Worm (Caenorhabditis elegans) whole organism, young adult: Measurements from ENCODE around the gene fbxb-98.

Experiments used
- atf-7 ChIP-seq: sonication (generic microtip); optimal IDR thresholded peaks from 2 replicates; lab custom pipeline; 2017; ENCODE audit warnings: mild to moderate bottlenecking, missing genetic modification characterization, missing compliant biosample characterization
- ets-4 ChIP-seq: fragments of 200-800 bp; sonication (Bioruptor generic); optimal IDR thresholded peaks from 2 replicates; lab custom pipeline; 2018; ENCODE audit warnings: mild to moderate bottlenecking, missing genetic modification characterization, missing compliant biosample characterization
- nfya-1 ChIP-seq: sonication (generic microtip); optimal IDR thresholded peaks from 2 replicates; lab custom pipeline; 2017; ENCODE audit warnings: antibody characterized with exemption, missing compliant biosample characterization, missing genetic modification characterization, borderline replicate concordance; ENCODE audit not compliant: insufficient read depth

DNA sequence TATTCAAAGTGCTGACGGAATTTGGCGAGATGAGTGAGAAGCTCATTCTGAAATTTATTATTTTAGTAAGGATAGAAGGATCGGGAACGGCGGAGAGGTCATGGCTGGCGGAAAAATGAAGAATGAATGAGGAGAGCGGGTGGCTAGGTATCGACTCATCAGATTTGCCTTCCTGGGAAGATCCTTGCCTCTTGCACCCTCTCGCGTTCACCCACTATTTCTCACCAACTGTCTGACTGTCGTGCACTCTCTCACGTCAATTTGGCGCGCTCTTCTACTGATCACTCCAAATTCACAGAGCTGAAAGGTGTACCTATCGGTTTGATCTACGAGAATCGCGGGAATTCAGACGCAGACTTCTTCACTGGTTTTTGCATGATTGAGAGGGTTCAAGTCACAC is 14.3 kb upstream of the fbxb-98 start, which contains the start of gene fbxb-97:
- TF ChIP-seq nfya-1 (tag; lab: Kevin White, UChicago) (no peak), atf-7 (tag; lab: Kevin White, UChicago) (no peak), ets-4 (no peak)
